Worm (Caenorhabditis elegans) whole organism, early embryonic: Measurements from ENCODE around the gene W09D6.5.

Source experiments
- F13C5.2 ChIP-seq: sonication (generic microtip); optimal IDR thresholded peaks from 2 replicates; lab custom pipeline; 2017; ENCODE audit warnings: mild to moderate bottlenecking, missing genetic modification characterization, inconsistent platforms, missing compliant biosample characterization
- aly-1 ChIP-seq: sonication (generic microtip); optimal IDR thresholded peaks from 2 replicates; lab custom pipeline; 2016; ENCODE audit warnings: missing genetic modification characterization, missing compliant biosample characterization
- ama-1 ChIP-seq: fragments of 150-350 bp; optimal IDR thresholded peaks from 2 replicates; lab custom pipeline; 2014
- ceh-13 ChIP-seq: fragments of 200-800 bp; sonication (Bioruptor generic); optimal IDR thresholded peaks from 2 replicates; lab custom pipeline; 2018; ENCODE audit warnings: mild to moderate bottlenecking, missing genetic modification characterization, missing compliant biosample characterization
- ceh-36 ChIP-seq: sonication (generic microtip); optimal IDR thresholded peaks from 2 replicates; lab custom pipeline; 2016; ENCODE audit warnings: missing genetic modification characterization, inconsistent platforms, missing compliant biosample characterization
- flt-1 ChIP-seq: fragments of 200-800 bp; sonication (Bioruptor generic); IDR thresholded peaks from 2 replicates; pipeline ENCODE4 v1.3.6; 2022; ENCODE audit warnings: missing genetic modification characterization, missing compliant biosample characterization
- hmg-4 ChIP-seq: fragments of 200-800 bp; sonication (Bioruptor generic); optimal IDR thresholded peaks from 2 replicates; lab custom pipeline; 2018; ENCODE audit warnings: mild to moderate bottlenecking, missing genetic modification characterization, missing compliant biosample characterization
- hnd-1 ChIP-seq: sonication (generic microtip); optimal IDR thresholded peaks from 2 replicates; lab custom pipeline; 2016; ENCODE audit warnings: missing genetic modification characterization, missing compliant biosample characterization
- sea-1 ChIP-seq: fragments of 200-800 bp; sonication (Bioruptor generic); conservative IDR thresholded peaks from 2 replicates; pipeline ENCODE4 v1.3.6; 2022; ENCODE audit warnings: missing genetic modification characterization, missing compliant biosample characterization
- tbx-11 ChIP-seq: fragments of 200-800 bp; sonication (Bioruptor generic); IDR thresholded peaks from 2 replicates; pipeline ENCODE4 v1.3.6; 2022; ENCODE audit warnings: missing genetic modification characterization, missing compliant biosample characterization
- tbx-37 ChIP-seq: fragments of 200-800 bp; sonication (Bioruptor generic); conservative IDR thresholded peaks from 2 replicates; pipeline ENCODE4 v1.3.6; 2022; ENCODE audit warnings: missing genetic modification reagents, missing genetic modification characterization, missing compliant biosample characterization

- no peak for TF ChIP-seq flt-1 (GFP tag; lab: Robert Waterston, UW)
- no peak; the same call in 1 of the 2 replicates for TF ChIP-seq tbx-37 (GFP tag; lab: Robert Waterston, UW)
- no peak for TF ChIP-seq ceh-36 (tag; lab: Kevin White, UChicago)
- no peak for TF ChIP-seq sea-1
- no peak for TF ChIP-seq ama-1 (lab: Kevin White, UChicago)
- no peak for TF ChIP-seq ceh-13 (GFP tag; lab: Kevin White, UChicago)
- no peak for TF ChIP-seq hmg-4 (GFP tag; lab: Kevin White, UChicago)
- no peak for TF ChIP-seq aly-1 (tag; lab: Kevin White, UChicago)
- TF ChIP-seq F13C5.2 (tag; lab: Kevin White, UChicago): no peak
- no peak for TF ChIP-seq tbx-11 (GFP tag; lab: Robert Waterston, UW)
- no peak for TF ChIP-seq hnd-1
These were observed 5.2 kb downstream of the W09D6.5 start for ce11 chrIII:11093489-11093888.
